Fruit fly (Drosophila melanogaster): ENCODE results near the gene D2hgdh.

D2hgdh gene

dm6 chrX:2141159-2141853 lies at the start of gene D2hgdh:
D2hgdh (plus strand) TSS chrX:2141489.
- TF ChIP-seq Clk (GFP tag; optimal IDR thresholded peaks at IDR 0.05): no peak
- peak; percentile 18 for TF ChIP-seq CG33017 (tag; optimal IDR thresholded peaks at IDR 0.05)
- TF ChIP-seq tj (GFP tag; optimal IDR thresholded peaks at IDR 0.05): no peak
- TF ChIP-seq Crg-1 (GFP tag; optimal IDR thresholded peaks at IDR 0.05): no peak
- no peak for TF ChIP-seq CG11617 (GFP tag; optimal IDR thresholded peaks at IDR 0.05)
- peak; percentile 62 for TF ChIP-seq pad (GFP tag; optimal IDR thresholded peaks at IDR 0.05)
- TF ChIP-seq CG14711 (tag; optimal IDR thresholded peaks at IDR 0.05): peak; percentile 21
- TF ChIP-seq CG7101 (tag; optimal IDR thresholded peaks at IDR 0.05): peak; percentile 65
- peak; percentile 88 for TF ChIP-seq cic (GFP tag; optimal IDR thresholded peaks at IDR 0.05)
- TF ChIP-seq ovo (GFP tag; optimal IDR thresholded peaks at IDR 0.05): peak; percentile 37

DNA sequence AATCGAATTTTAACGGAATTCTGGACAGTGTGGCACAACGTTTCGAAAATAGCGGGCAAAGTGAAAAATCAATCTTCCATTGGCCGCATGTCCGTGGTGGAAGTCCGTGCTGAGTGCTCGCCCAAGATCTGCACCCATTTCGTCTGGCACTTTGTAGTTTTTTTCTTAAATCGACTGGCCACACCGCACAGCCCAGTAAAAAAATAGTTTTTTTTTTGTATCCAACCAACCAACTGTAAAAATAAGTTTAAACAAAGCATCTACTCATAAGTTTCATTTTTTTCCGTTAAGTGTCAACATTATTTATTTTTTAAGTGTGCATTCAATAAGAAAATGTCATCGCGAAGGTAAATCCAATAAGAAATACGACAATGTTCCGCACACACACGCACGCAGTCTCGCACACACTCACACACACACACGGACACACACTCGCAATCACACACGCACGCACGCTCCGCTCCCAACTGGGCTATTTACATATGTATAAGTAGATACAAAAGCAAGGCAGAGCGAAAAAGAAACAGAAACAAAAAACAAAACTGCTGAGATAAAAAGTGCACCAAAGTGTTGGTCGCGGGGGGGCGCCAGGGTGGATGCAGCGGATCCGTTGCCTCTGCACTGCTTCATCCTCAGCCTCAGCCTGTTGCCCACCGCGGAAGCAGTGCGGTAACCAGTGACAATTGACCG lies 47.1 kb upstream of the D2hgdh start, which contains the start of gene csw:
Gene csw, plus strand, starts transcription at position 163 of the 690 bp plus-strand sequence.
- peak; percentile 55 for TF ChIP-seq CG1620 (GFP tag; optimal IDR thresholded peaks at IDR 0.05)
- TF ChIP-seq Clk (GFP tag; optimal IDR thresholded peaks at IDR 0.05): no peak
- peak; percentile 33 for TF ChIP-seq cic (GFP tag; optimal IDR thresholded peaks at IDR 0.05)
- TF ChIP-seq Mnt (GFP tag; optimal IDR thresholded peaks at IDR 0.05): peak; percentile 70
- peak; percentile 51 for TF ChIP-seq pad (GFP tag; optimal IDR thresholded peaks at IDR 0.05)
- TF ChIP-seq kay (GFP tag; ENCODE audit: borderline replicate concordance): no peak
- TF ChIP-seq CG33017 (tag; optimal IDR thresholded peaks at IDR 0.05): peak; percentile 18
- TF ChIP-seq CG12768 (GFP tag; optimal IDR thresholded peaks at IDR 0.05): peak; percentile 30
- peak; percentile 17 for TF ChIP-seq CG14711 (tag; optimal IDR thresholded peaks at IDR 0.05)
- peak; percentile 52 for TF ChIP-seq Crg-1 (GFP tag; optimal IDR thresholded peaks at IDR 0.05)
- peak; percentile 70 for TF ChIP-seq ovo (GFP tag; optimal IDR thresholded peaks at IDR 0.05)
- peak; percentile 70 for TF ChIP-seq CG7101 (tag; optimal IDR thresholded peaks at IDR 0.05)
- peak; percentile 30 for TF ChIP-seq CG5204 (GFP tag; optimal IDR thresholded peaks at IDR 0.05)
- TF ChIP-seq CG7045 (GFP tag; optimal IDR thresholded peaks at IDR 0.05): no peak
- no peak for TF ChIP-seq Hr96 (GFP tag; optimal IDR thresholded peaks at IDR 0.05)
- TF ChIP-seq CG11617 (GFP tag; optimal IDR thresholded peaks at IDR 0.05): peak; percentile 71
- peak; percentile 67 for TF ChIP-seq bab1 (GFP tag; optimal IDR thresholded peaks at IDR 0.05)
- TF ChIP-seq tj (GFP tag; optimal IDR thresholded peaks at IDR 0.05): peak; percentile 65

- no peak for TF ChIP-seq CG11617 (GFP tag; optimal IDR thresholded peaks at IDR 0.05)
- no peak for TF ChIP-seq cic (GFP tag; optimal IDR thresholded peaks at IDR 0.05)
- TF ChIP-seq CG7101 (tag; optimal IDR thresholded peaks at IDR 0.05): no peak
- TF ChIP-seq ovo (GFP tag; optimal IDR thresholded peaks at IDR 0.05): no peak
- TF ChIP-seq CG33017 (tag; optimal IDR thresholded peaks at IDR 0.05): no peak
- no peak for TF ChIP-seq cnc (optimal IDR thresholded peaks at IDR 0.05)
- TF ChIP-seq Crg-1 (GFP tag; optimal IDR thresholded peaks at IDR 0.05): no peak
- no peak for TF ChIP-seq Mnt (GFP tag; optimal IDR thresholded peaks at IDR 0.05)
- no peak for TF ChIP-seq Hr96 (GFP tag; optimal IDR thresholded peaks at IDR 0.05)
- no peak for TF ChIP-seq Clk (GFP tag; optimal IDR thresholded peaks at IDR 0.05)
- TF ChIP-seq tj (GFP tag; optimal IDR thresholded peaks at IDR 0.05): no peak
- TF ChIP-seq toe (GFP tag; optimal IDR thresholded peaks at IDR 0.05): no peak
- no peak for TF ChIP-seq bab1 (GFP tag; optimal IDR thresholded peaks at IDR 0.05)
Measured at dm6 chrX:2096341-2096740, 44.9 kb upstream of the D2hgdh start.

DNA sequence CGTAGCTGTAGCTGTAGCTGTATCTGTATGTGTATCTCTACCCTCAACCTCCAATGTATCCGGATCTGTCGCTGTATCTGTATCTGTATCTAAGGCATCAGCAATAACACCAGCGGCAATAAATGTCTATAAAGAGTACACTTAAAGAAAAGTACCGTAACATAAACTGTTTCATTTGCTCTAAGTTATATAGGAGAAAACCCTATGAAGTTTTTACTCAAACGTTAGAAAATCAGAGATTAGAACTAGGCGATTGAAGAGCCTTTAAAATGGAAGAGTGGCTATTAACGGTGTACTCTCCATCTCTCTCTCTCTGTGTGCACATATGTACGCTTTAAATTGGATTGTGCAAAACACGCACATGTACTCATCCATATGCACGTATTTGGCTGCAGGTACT lies 43.0 kb upstream of the D2hgdh start:
- peak; percentile 40 for TF ChIP-seq CG14711 (tag; optimal IDR thresholded peaks at IDR 0.05)
- peak; percentile 8 for TF ChIP-seq CG33017 (tag; optimal IDR thresholded peaks at IDR 0.05)
- no peak for TF ChIP-seq toe (GFP tag; optimal IDR thresholded peaks at IDR 0.05)

dm6 chrX:2103859-2104258 lies 37.4 kb upstream of the D2hgdh start:
- TF ChIP-seq Clk (GFP tag; optimal IDR thresholded peaks at IDR 0.05): no peak
- no peak for TF ChIP-seq CG14711 (tag; optimal IDR thresholded peaks at IDR 0.05)
- TF ChIP-seq cnc (optimal IDR thresholded peaks at IDR 0.05): no peak
- no peak for TF ChIP-seq CG7101 (tag; optimal IDR thresholded peaks at IDR 0.05)
- TF ChIP-seq CG11617 (GFP tag; optimal IDR thresholded peaks at IDR 0.05): no peak
- TF ChIP-seq Crg-1 (GFP tag; optimal IDR thresholded peaks at IDR 0.05): no peak
- TF ChIP-seq CG33017 (tag; optimal IDR thresholded peaks at IDR 0.05): no peak
- no peak for TF ChIP-seq pad (GFP tag; optimal IDR thresholded peaks at IDR 0.05)
- TF ChIP-seq Mnt (GFP tag; optimal IDR thresholded peaks at IDR 0.05): no peak
- no peak for TF ChIP-seq bab1 (GFP tag; optimal IDR thresholded peaks at IDR 0.05)
- TF ChIP-seq CG1620 (GFP tag; optimal IDR thresholded peaks at IDR 0.05): no peak

- TF ChIP-seq CG12768 (GFP tag; optimal IDR thresholded peaks at IDR 0.05): no peak
- no peak for TF ChIP-seq Crg-1 (GFP tag; optimal IDR thresholded peaks at IDR 0.05)
- no peak for TF ChIP-seq CG33017 (tag; optimal IDR thresholded peaks at IDR 0.05)
- no peak for TF ChIP-seq bab1 (GFP tag; optimal IDR thresholded peaks at IDR 0.05)
- TF ChIP-seq Mnt (GFP tag; optimal IDR thresholded peaks at IDR 0.05): no peak
- no peak for TF ChIP-seq cnc (optimal IDR thresholded peaks at IDR 0.05)
- TF ChIP-seq cic (GFP tag; optimal IDR thresholded peaks at IDR 0.05): no peak
Measured at dm6 chrX:2104365-2104764, 36.9 kb upstream of the D2hgdh start.
